Fruit fly (Drosophila melanogaster) whole organism, embryonic: Measurements from ENCODE around the gene Nepl12.

Source experiments
- Abd-B ChIP-seq: fragments of 200-800 bp; sonication (Bioruptor generic); optimal IDR thresholded peaks from 2 replicates; lab custom pipeline; 2018; ENCODE audit warnings: missing biosample characterization, mild to moderate bottlenecking, missing genetic modification characterization, moderate library complexity
- Ada2b ChIP-seq: fragments of 200-800 bp; sonication (Bioruptor generic); IDR thresholded peaks from 2 replicates; pipeline ENCODE4 v1.3.6; 2022; ENCODE audit warnings: missing biosample characterization, missing genetic modification characterization
- Atf3 ChIP-seq: fragments of 200-800 bp; sonication (Bioruptor generic); optimal IDR thresholded peaks from 3 replicates; lab custom pipeline; 2016; ENCODE audit warnings: missing biosample characterization, missing genetic modification characterization
- B-H2 ChIP-seq: fragments of 200-800 bp; sonication (Bioruptor generic); optimal IDR thresholded peaks from 2 replicates; lab custom pipeline; 2018; ENCODE audit warnings: missing biosample characterization, mild to moderate bottlenecking, missing genetic modification characterization
- CG10959 ChIP-seq: fragments of 200-800 bp; sonication (Bioruptor generic); IDR thresholded peaks from 2 replicates; pipeline ENCODE4 v1.3.6; 2022; ENCODE audit warnings: missing biosample characterization, missing genetic modification characterization
- CG11093 ChIP-seq: fragments of 200-800 bp; sonication (Bioruptor generic); IDR thresholded peaks from 3 replicates; pipeline ENCODE4 v1.3.6; 2022; ENCODE audit warnings: missing biosample characterization, missing genetic modification characterization
- CG11247 ChIP-seq: fragments of 200-800 bp; sonication (Bioruptor generic); IDR thresholded peaks from 2 replicates; pipeline ENCODE4 v1.3.6; 2022; ENCODE audit warnings: missing biosample characterization, missing genetic modification characterization
- CG11723 ChIP-seq: fragments of 200-800 bp; sonication (Bioruptor generic); optimal IDR thresholded peaks from 2 replicates; lab custom pipeline; 2017; ENCODE audit warnings: missing biosample characterization, mild to moderate bottlenecking, missing genetic modification characterization
- CG12659 ChIP-seq: fragments of 200-800 bp; sonication (Bioruptor generic); optimal IDR thresholded peaks from 3 replicates; lab custom pipeline; 2017; ENCODE audit warnings: mild to moderate bottlenecking, missing biosample characterization, missing genetic modification reagents, missing genetic modification characterization
- CG13894 ChIP-seq: fragments of 200-800 bp; sonication (Bioruptor generic); optimal IDR thresholded peaks from 3 replicates; lab custom pipeline; 2018; ENCODE audit warnings: missing biosample characterization, mild to moderate bottlenecking, missing genetic modification characterization, moderate library complexity
- CG15269 ChIP-seq: fragments of 200-800 bp; sonication (Bioruptor generic); optimal IDR thresholded peaks from 2 replicates; lab custom pipeline; 2018; ENCODE audit warnings: missing biosample characterization, mild to moderate bottlenecking, missing genetic modification characterization, moderate library complexity
- CG1603 ChIP-seq: fragments of 200-800 bp; sonication (Bioruptor generic); optimal IDR thresholded peaks from 2 replicates; lab custom pipeline; 2019; ENCODE audit warnings: missing biosample characterization, mild to moderate bottlenecking, missing genetic modification characterization, moderate library complexity
- CG42726 ChIP-seq: fragments of 200-800 bp; sonication (Bioruptor generic); IDR thresholded peaks from 2 replicates; pipeline ENCODE4 v1.3.6; 2022; ENCODE audit warnings: missing biosample characterization, missing genetic modification characterization; ENCODE audit not compliant: partially characterized antibody
- CG6854 ChIP-seq: fragments of 200-800 bp; sonication (Bioruptor generic); optimal IDR thresholded peaks from 3 replicates; lab custom pipeline; 2017; ENCODE audit warnings: missing biosample characterization, mild to moderate bottlenecking, missing genetic modification characterization
- CG7357 ChIP-seq: fragments of 200-800 bp; sonication (Bioruptor generic); IDR thresholded peaks from 3 replicates; pipeline ENCODE4 v1.3.6; 2022; ENCODE audit warnings: missing biosample characterization, missing genetic modification characterization
- CG7928 ChIP-seq: fragments of 200-800 bp; sonication (Bioruptor generic); optimal IDR thresholded peaks from 2 replicates; lab custom pipeline; 2017; ENCODE audit warnings: missing biosample characterization, mild to moderate bottlenecking, missing genetic modification characterization
- CG8944 ChIP-seq: fragments of 200-800 bp; sonication (Bioruptor generic); optimal IDR thresholded peaks from 3 replicates; lab custom pipeline; 2016; ENCODE audit warnings: missing biosample characterization, missing genetic modification characterization
- CG9727 ChIP-seq: fragments of 200-800 bp; sonication (Bioruptor generic); optimal IDR thresholded peaks from 3 replicates; lab custom pipeline; 2017; ENCODE audit warnings: missing biosample characterization, mild to moderate bottlenecking, missing genetic modification characterization
- CG9797 ChIP-seq: fragments of 200-800 bp; sonication (Bioruptor generic); optimal IDR thresholded peaks from 3 replicates; lab custom pipeline; 2018; ENCODE audit warnings: missing biosample characterization, mild to moderate bottlenecking, missing genetic modification characterization
- Dip2 ChIP-seq: fragments of 200-800 bp; sonication (Bioruptor generic); IDR thresholded peaks from 2 replicates; pipeline ENCODE4 v1.3.6; 2022; ENCODE audit warnings: missing biosample characterization, missing genetic modification characterization
- Dll ChIP-seq: fragments of 200-800 bp; sonication (Bioruptor generic); IDR thresholded peaks from 4 replicates; pipeline ENCODE4 v1.3.6; 2022; ENCODE audit warnings: missing biosample characterization, missing genetic modification characterization; ENCODE audit not compliant: partially characterized antibody
- HHEX ChIP-seq: fragments of 200-800 bp; sonication (Bioruptor generic); optimal IDR thresholded peaks from 3 replicates; lab custom pipeline; 2017; ENCODE audit warnings: missing biosample characterization, mild to moderate bottlenecking, missing genetic modification characterization, missing genetic modification reagents
- Kr ChIP-seq: fragments of 200-800 bp; sonication (Bioruptor generic); optimal IDR thresholded peaks from 2 replicates; lab custom pipeline; 2017; ENCODE audit warnings: missing biosample characterization, mild to moderate bottlenecking, missing genetic modification characterization
- MTF-1 ChIP-seq: fragments of 200-800 bp; sonication (Bioruptor generic); optimal IDR thresholded peaks from 2 replicates; lab custom pipeline; 2018; ENCODE audit warnings: missing biosample characterization, mild to moderate bottlenecking, missing genetic modification characterization, borderline replicate concordance
- NFAT ChIP-seq: fragments of 200-800 bp; sonication (Bioruptor generic); IDR thresholded peaks from 2 replicates; pipeline ENCODE4 v1.3.6; 2022; ENCODE audit warnings: missing biosample characterization, missing genetic modification characterization
- NfI ChIP-seq: fragments of 200-800 bp; sonication (Bioruptor generic); optimal IDR thresholded peaks from 3 replicates; lab custom pipeline; 2018; ENCODE audit warnings: missing biosample characterization, mild to moderate bottlenecking, missing genetic modification characterization, moderate library complexity
- Pdp1 ChIP-seq, 2 experiments: fragments of 200-800 bp; sonication (Bioruptor generic); optimal IDR thresholded peaks; 3 replicates each; lab custom pipeline; 2016; ENCODE audit warnings: missing biosample characterization in 2 of 2, missing genetic modification characterization in 2 of 2, mild to moderate bottlenecking in 1 of 2, moderate library complexity in 1 of 2
- Stat92E ChIP-seq, 3 experiments: fragments of >200 bp in 2 of 3; fragments of 200-800 bp in 1 of 3; sonication (Bioruptor generic) in 1 of 3; optimal IDR thresholded peaks; 2 replicates each; lab custom pipeline; 2017 to 2019; ENCODE audit warnings: missing biosample characterization in 3 of 3, missing genetic modification characterization in 3 of 3, mild to moderate bottlenecking in 1 of 3, moderate library complexity in 1 of 3
- Vsx1 ChIP-seq: fragments of 200-800 bp; sonication (Bioruptor generic); optimal IDR thresholded peaks from 2 replicates; lab custom pipeline; 2017; ENCODE audit warnings: missing biosample characterization, mild to moderate bottlenecking, missing genetic modification characterization, missing genetic modification reagents
- abd-A ChIP-seq: fragments of 200-800 bp; sonication (Bioruptor generic); optimal IDR thresholded peaks from 3 replicates; lab custom pipeline; 2019; ENCODE audit warnings: missing biosample characterization, mild to moderate bottlenecking, missing genetic modification characterization, moderate library complexity
- ase ChIP-seq: fragments of 200-800 bp; sonication (Bioruptor generic); IDR thresholded peaks from 3 replicates; pipeline ENCODE4 v1.3.6; 2022; ENCODE audit warnings: missing biosample characterization, missing genetic modification characterization
- ato ChIP-seq: fragments of 200-800 bp; sonication (Bioruptor generic); IDR thresholded peaks from 2 replicates; pipeline ENCODE4 v1.3.6; 2022; ENCODE audit warnings: missing biosample characterization, missing genetic modification characterization; ENCODE audit not compliant: partially characterized antibody
- crc ChIP-seq: fragments of 200-800 bp; sonication (Bioruptor generic); optimal IDR thresholded peaks from 2 replicates; lab custom pipeline; 2016; ENCODE audit warnings: missing biosample characterization, missing genetic modification characterization
- dm ChIP-seq: fragments of 200-800 bp; sonication (Bioruptor generic); optimal IDR thresholded peaks from 3 replicates; lab custom pipeline; 2016; ENCODE audit warnings: missing biosample characterization, missing genetic modification characterization
- fu2 ChIP-seq: fragments of 200-800 bp; sonication (Bioruptor generic); optimal IDR thresholded peaks from 2 replicates; lab custom pipeline; 2016; ENCODE audit warnings: missing biosample characterization, missing genetic modification characterization
- gce ChIP-seq: fragments of 200-800 bp; sonication (Bioruptor generic); IDR thresholded peaks from 3 replicates; pipeline ENCODE4 v1.3.6; 2022; ENCODE audit warnings: missing biosample characterization, missing genetic modification characterization
- gfzf ChIP-seq: fragments of 200-800 bp; sonication (Bioruptor generic); optimal IDR thresholded peaks from 2 replicates; lab custom pipeline; 2016; ENCODE audit warnings: missing biosample characterization, mild to moderate bottlenecking, missing genetic modification characterization, moderate library complexity
- her ChIP-seq: fragments of 200-800 bp; sonication (Bioruptor generic); optimal IDR thresholded peaks from 2 replicates; lab custom pipeline; 2016; ENCODE audit warnings: missing biosample characterization, missing genetic modification characterization
- lilli ChIP-seq: fragments of 200-800 bp; sonication (Bioruptor generic); optimal IDR thresholded peaks from 3 replicates; lab custom pipeline; 2016; ENCODE audit warnings: missing biosample characterization, missing genetic modification characterization
- mirr ChIP-seq: fragments of 200-800 bp; sonication (Bioruptor generic); optimal IDR thresholded peaks from 3 replicates; lab custom pipeline; 2018; ENCODE audit warnings: missing biosample characterization, mild to moderate bottlenecking, missing genetic modification characterization
- nerfin-1 ChIP-seq: fragments of 200-800 bp; sonication (Bioruptor generic); optimal IDR thresholded peaks from 3 replicates; lab custom pipeline; 2019; ENCODE audit warnings: missing biosample characterization, mild to moderate bottlenecking, missing genetic modification characterization, moderate library complexity
- nmo ChIP-seq: fragments of 200-800 bp; sonication (Bioruptor generic); optimal IDR thresholded peaks from 2 replicates; lab custom pipeline; 2018; ENCODE audit warnings: missing biosample characterization, mild to moderate bottlenecking, missing genetic modification characterization, moderate library complexity
- org-1 ChIP-seq: fragments of 200-800 bp; sonication (Bioruptor generic); optimal IDR thresholded peaks from 2 replicates; lab custom pipeline; 2017; ENCODE audit warnings: missing biosample characterization, missing genetic modification characterization
- slp2 ChIP-seq: fragments of 200-800 bp; sonication (Bioruptor generic); optimal IDR thresholded peaks from 2 replicates; lab custom pipeline; 2016; ENCODE audit warnings: missing biosample characterization, missing genetic modification characterization
- stwl ChIP-seq: fragments of 200-800 bp; sonication (Bioruptor generic); optimal IDR thresholded peaks from 3 replicates; lab custom pipeline; 2018; ENCODE audit warnings: missing biosample characterization, mild to moderate bottlenecking, missing genetic modification characterization, moderate library complexity
- twi ChIP-seq: fragments of 200-800 bp; optimal IDR thresholded peaks from 2 replicates; lab custom pipeline; 2019; ENCODE audit warnings: missing biosample characterization, mild to moderate bottlenecking, missing genetic modification characterization, moderate library complexity
- vvl ChIP-seq: fragments of 200-800 bp; sonication (Bioruptor generic); IDR thresholded peaks from 2 replicates; pipeline ENCODE4 v1.3.6; 2022; ENCODE audit warnings: missing biosample characterization, missing genetic modification characterization
- zen ChIP-seq: fragments of 200-800 bp; sonication (Bioruptor generic); optimal IDR thresholded peaks from 3 replicates; lab custom pipeline; 2018; ENCODE audit warnings: missing biosample characterization, mild to moderate bottlenecking, missing genetic modification characterization, moderate library complexity
- zfh2 ChIP-seq: fragments of 200-800 bp; sonication (Bioruptor generic); optimal IDR thresholded peaks from 2 replicates; lab custom pipeline; 2016; ENCODE audit warnings: missing biosample characterization, missing genetic modification characterization

The Nepl12 gene

DNA sequence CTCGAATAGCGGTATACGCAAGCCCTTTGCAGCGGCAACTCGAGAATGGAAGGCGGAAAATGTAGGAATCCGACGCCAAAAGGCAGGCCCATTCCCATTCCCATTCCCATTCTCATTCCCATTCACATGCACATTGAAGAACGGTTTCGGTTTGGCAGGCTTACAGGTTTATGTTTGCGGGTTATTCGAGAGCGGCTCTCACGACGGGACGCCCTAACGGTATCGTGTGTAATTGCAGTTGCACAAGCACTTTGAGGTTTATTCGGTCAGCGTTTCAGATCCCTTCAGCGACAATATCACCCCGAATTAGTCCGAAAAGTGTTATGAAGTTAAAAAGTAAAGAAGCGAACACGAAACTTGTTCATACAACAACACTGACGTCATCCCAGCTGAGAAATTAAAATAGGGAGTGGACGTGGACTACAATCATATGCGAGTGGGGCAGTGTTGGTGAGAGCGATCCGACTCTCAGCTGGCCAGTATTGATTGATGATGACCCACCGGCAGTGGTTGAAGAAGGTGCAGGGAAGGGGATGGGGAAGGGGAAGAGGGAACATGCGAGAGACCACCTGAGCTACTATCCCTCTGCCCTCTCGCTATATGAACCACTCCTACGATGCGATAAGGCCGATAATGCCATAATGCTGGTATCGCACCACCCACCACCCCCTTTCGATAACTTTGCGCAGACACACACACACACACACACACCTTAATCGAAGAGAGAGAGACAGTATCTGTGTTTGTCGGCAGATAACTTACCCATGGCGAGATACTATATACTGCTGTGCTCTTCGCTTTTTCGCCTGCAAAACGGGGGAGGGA is 29.1 kb downstream of the Nepl12 start (continued):
- no peak for TF ChIP-seq zen (tag; lab: Kevin White, UChicago)
- TF ChIP-seq nmo (GFP tag; lab: Kevin White, UChicago): no peak
- peak; percentile 1 for TF ChIP-seq stwl (tag; lab: Kevin White, UChicago)
- TF ChIP-seq CG11093 (GFP tag; lab: Robert Waterston, UW): no peak
- TF ChIP-seq CG9797 (GFP tag; lab: Kevin White, UChicago): no peak
- no peak for TF ChIP-seq CG6854 (GFP tag; lab: Kevin White, UChicago)
- TF ChIP-seq HHEX: no peak
- TF ChIP-seq ato (GFP tag; lab: Robert Waterston, UW): no peak
- TF ChIP-seq NFAT (GFP tag; lab: Robert Waterston, UW): no peak
- peak; percentile 83 for TF ChIP-seq CG13894 (tag; lab: Kevin White, UChicago)
- no peak for TF ChIP-seq CG7357 (GFP tag; lab: Robert Waterston, UW)
- TF ChIP-seq slp2 (GFP tag; lab: Kevin White, UChicago): no peak
- TF ChIP-seq Vsx1 (GFP tag; lab: Kevin White, UChicago): no peak
- TF ChIP-seq mirr (GFP tag; lab: Kevin White, UChicago): peak; percentile 90
- TF ChIP-seq CG12659 (GFP tag; lab: Kevin White, UChicago): no peak
- no peak for TF ChIP-seq vvl (GFP tag; lab: Robert Waterston, UW)
- TF ChIP-seq zfh2 (GFP tag; lab: Kevin White, UChicago): no peak
- TF ChIP-seq fu2 (GFP tag; lab: Kevin White, UChicago): no peak
- no peak for TF ChIP-seq Kr (GFP tag; lab: Kevin White, UChicago)
- TF ChIP-seq CG11247 (GFP tag; lab: Robert Waterston, UW): no peak
- TF ChIP-seq twi (tag; lab: Kevin White, UChicago): no peak
- no peak for TF ChIP-seq crc (GFP tag; lab: Kevin White, UChicago)
- no peak for TF ChIP-seq CG7928 (GFP tag; lab: Kevin White, UChicago)
- TF ChIP-seq B-H2 (GFP tag; lab: Kevin White, UChicago): peak; percentile 58
- TF ChIP-seq CG11723 (GFP tag; lab: Kevin White, UChicago): no peak
- TF ChIP-seq Atf3 (GFP tag; lab: Kevin White, UChicago): peak; percentile 34
- TF ChIP-seq CG9727: no peak
- TF ChIP-seq MTF-1: no peak
- no peak for TF ChIP-seq her
- TF ChIP-seq Abd-B: no peak
- TF ChIP-seq org-1: no peak
- TF ChIP-seq dm (GFP tag; lab: Kevin White, UChicago): no peak
- TF ChIP-seq NfI (GFP tag; lab: Kevin White, UChicago): no peak
- TF ChIP-seq abd-A: peak; percentile 89
- no peak for TF ChIP-seq nerfin-1
- TF ChIP-seq lilli (GFP tag; lab: Kevin White, UChicago): no peak
- TF ChIP-seq gfzf (GFP tag; lab: Kevin White, UChicago): no peak
- TF ChIP-seq Stat92E (GFP tag; optimal IDR thresholded peaks at IDR 0.05; lab: Kevin White, UChicago): no peak
- no peak for TF ChIP-seq Dip2 (GFP tag; lab: Robert Waterston, UW)
- TF ChIP-seq CG1603 (tag; lab: Kevin White, UChicago): no peak
- TF ChIP-seq Ada2b (GFP tag; lab: Robert Waterston, UW): no peak
- TF ChIP-seq Dll (GFP tag; lab: Robert Waterston, UW): no peak
- TF ChIP-seq CG42726 (GFP tag; lab: Robert Waterston, UW): no peak
- TF ChIP-seq CG15269: no peak
- no peak for TF ChIP-seq CG8944 (GFP tag; lab: Kevin White, UChicago)
- TF ChIP-seq CG10959: no peak
- TF ChIP-seq Pdp1 (GFP tag; optimal IDR thresholded peaks at IDR 0.05; lab: Kevin White, UChicago): peak in 1 of 2 experiments; percentile 82
- TF ChIP-seq gce: no peak
- TF ChIP-seq ase: no peak
